Worm (Caenorhabditis elegans) whole organism, L2 larva: Measurements from ENCODE around the gene str-178.

Experiments
- C34F6.9 ChIP-seq: fragments of 150-350 bp; optimal IDR thresholded peaks from 2 replicates; lab custom pipeline; 2014; ENCODE audit warnings: missing biosample characterization, missing genetic modification characterization
- F13H6.1 ChIP-seq: sonication (generic microtip); optimal IDR thresholded peaks from 2 replicates; lab custom pipeline; 2016; ENCODE audit warnings: missing genetic modification characterization, missing compliant biosample characterization
- R02D3.7 ChIP-seq: fragments of 150-350 bp; optimal IDR thresholded peaks from 2 replicates; lab custom pipeline; 2014; ENCODE audit warnings: missing biosample characterization, missing genetic modification characterization
- Y55F3AM.14 ChIP-seq: fragments of 200-800 bp; sonication (Bioruptor generic); optimal IDR thresholded peaks from 2 replicates; lab custom pipeline; 2018; ENCODE audit warnings: mild to moderate bottlenecking, missing genetic modification characterization, missing compliant biosample characterization
- ZK546.5 ChIP-seq: sonication (generic microtip); optimal IDR thresholded peaks from 2 replicates; lab custom pipeline; 2017; ENCODE audit warnings: missing biosample characterization, missing genetic modification characterization
- alr-1 ChIP-seq: fragments of 150-350 bp; optimal IDR thresholded peaks from 2 replicates; lab custom pipeline; 2014; ENCODE audit warnings: missing biosample characterization, missing genetic modification characterization
- aly-2 ChIP-seq: fragments of 150-350 bp; optimal IDR thresholded peaks from 2 replicates; lab custom pipeline; 2014; ENCODE audit warnings: missing biosample characterization, missing genetic modification characterization
- ama-1 ChIP-seq: fragments of 150-350 bp; optimal IDR thresholded peaks from 2 replicates; lab custom pipeline; 2018; ENCODE audit warnings: inconsistent platforms
- blmp-1 ChIP-seq: sonication (generic microtip); optimal IDR thresholded peaks from 2 replicates; lab custom pipeline; 2017; ENCODE audit warnings: missing genetic modification characterization, mild to moderate bottlenecking, missing compliant biosample characterization, antibody characterized with exemption, moderate library complexity; ENCODE audit not compliant: insufficient read depth
- ceh-16 ChIP-seq: fragments of 150-350 bp; optimal IDR thresholded peaks from 2 replicates; lab custom pipeline; 2014; ENCODE audit warnings: missing biosample characterization, missing genetic modification characterization
- egl-27 ChIP-seq: sonication (generic microtip); optimal IDR thresholded peaks from 3 replicates; lab custom pipeline; 2017; ENCODE audit warnings: missing biosample characterization, missing genetic modification reagents, missing genetic modification characterization
- elt-1 ChIP-seq: fragments of 150-350 bp; optimal IDR thresholded peaks from 2 replicates; lab custom pipeline; 2014; ENCODE audit warnings: missing biosample characterization, missing genetic modification characterization
- elt-3 ChIP-seq: sonication (generic microtip); optimal IDR thresholded peaks from 2 replicates; lab custom pipeline; 2017; ENCODE audit warnings: missing biosample characterization, missing genetic modification characterization
- fos-1 ChIP-seq: fragments of 150-350 bp; optimal IDR thresholded peaks from 2 replicates; lab custom pipeline; 2014; ENCODE audit warnings: missing biosample characterization, missing genetic modification characterization
- gmeb-1 ChIP-seq: fragments of 150-350 bp; optimal IDR thresholded peaks from 2 replicates; lab custom pipeline; 2014; ENCODE audit warnings: missing biosample characterization, missing genetic modification characterization
- lin-13 ChIP-seq: fragments of 150-350 bp; optimal IDR thresholded peaks from 2 replicates; lab custom pipeline; 2014; ENCODE audit warnings: missing biosample characterization, missing genetic modification reagents, missing genetic modification characterization
- lin-39 ChIP-seq: fragments of 150-350 bp; optimal IDR thresholded peaks from 2 replicates; lab custom pipeline; 2014; ENCODE audit warnings: missing biosample characterization, missing genetic modification reagents, missing genetic modification characterization
- lsy-2 ChIP-seq, 2 experiments: fragments of 150-350 bp in 1 of 2; sonication (generic microtip) in 1 of 2; optimal IDR thresholded peaks; 2 replicates each; lab custom pipeline; 2014 to 2017; ENCODE audit warnings: missing biosample characterization in 2 of 2, missing genetic modification characterization in 2 of 2
- mab-5 ChIP-seq: fragments of 150-350 bp; optimal IDR thresholded peaks from 2 replicates; lab custom pipeline; 2014; ENCODE audit warnings: missing biosample characterization, missing genetic modification characterization
- mbf-1 ChIP-seq: sonication (generic microtip); optimal IDR thresholded peaks from 2 replicates; lab custom pipeline; 2017; ENCODE audit warnings: missing biosample characterization, missing genetic modification characterization
- nhr-10 ChIP-seq: sonication (generic microtip); optimal IDR thresholded peaks from 2 replicates; lab custom pipeline; 2017; ENCODE audit warnings: missing biosample characterization, missing genetic modification characterization
- nhr-12 ChIP-seq: fragments of 150-350 bp; optimal IDR thresholded peaks from 2 replicates; lab custom pipeline; 2014; ENCODE audit warnings: missing biosample characterization, missing genetic modification characterization
- nhr-21 ChIP-seq: fragments of 150-350 bp; optimal IDR thresholded peaks from 2 replicates; lab custom pipeline; 2014; ENCODE audit warnings: missing biosample characterization, missing genetic modification characterization
- nhr-23 ChIP-seq: fragments of 150-350 bp; optimal IDR thresholded peaks from 2 replicates; lab custom pipeline; 2014; ENCODE audit warnings: missing biosample characterization, missing genetic modification reagents, missing genetic modification characterization
- nhr-237 ChIP-seq: fragments of 150-350 bp; optimal IDR thresholded peaks from 2 replicates; lab custom pipeline; 2014; ENCODE audit warnings: missing biosample characterization, missing genetic modification characterization
- nhr-25 ChIP-seq: fragments of 150-350 bp; sonication (generic microtip); optimal IDR thresholded peaks from 3 replicates; lab custom pipeline; 2014; ENCODE audit warnings: missing biosample characterization, missing genetic modification characterization
- nhr-6 ChIP-seq: fragments of 150-350 bp; optimal IDR thresholded peaks from 2 replicates; lab custom pipeline; 2014; ENCODE audit warnings: missing biosample characterization, missing genetic modification characterization
- peb-1 ChIP-seq: fragments of 150-350 bp; optimal IDR thresholded peaks from 2 replicates; lab custom pipeline; 2014; ENCODE audit warnings: missing biosample characterization, missing genetic modification characterization
- sem-4 ChIP-seq: fragments of 150-350 bp; optimal IDR thresholded peaks from 2 replicates; lab custom pipeline; 2014; ENCODE audit warnings: missing biosample characterization, missing genetic modification reagents, missing genetic modification characterization
- skn-1 ChIP-seq: sonication (generic microtip); optimal IDR thresholded peaks from 2 replicates; lab custom pipeline; 2017; ENCODE audit warnings: missing biosample characterization, missing genetic modification characterization
- sma-3 ChIP-seq: sonication (generic microtip); optimal IDR thresholded peaks from 2 replicates; lab custom pipeline; 2016; ENCODE audit warnings: missing genetic modification reagents, missing genetic modification characterization, missing compliant biosample characterization
- sma-9 ChIP-seq, 2 experiments: fragments of 150-350 bp in 1 of 2; sonication (generic microtip) in 1 of 2; optimal IDR thresholded peaks; 2 replicates each; lab custom pipeline; 2014 to 2016; ENCODE audit warnings: missing genetic modification characterization in 2 of 2, mild to moderate bottlenecking in 1 of 2, missing biosample characterization in 1 of 2, missing compliant biosample characterization in 1 of 2, missing genetic modification reagents in 1 of 2, moderate library complexity in 1 of 2
- snpc-4 ChIP-seq: fragments of 150-350 bp; optimal IDR thresholded peaks from 2 replicates; lab custom pipeline; 2014; ENCODE audit warnings: missing biosample characterization, missing genetic modification characterization
- unc-39 ChIP-seq: fragments of 150-350 bp; optimal IDR thresholded peaks from 2 replicates; lab custom pipeline; 2014; ENCODE audit warnings: missing biosample characterization, missing genetic modification characterization
- unc-55 ChIP-seq: fragments of 150-350 bp; sonication (generic microtip); optimal IDR thresholded peaks from 3 replicates; lab custom pipeline; 2014; ENCODE audit warnings: missing biosample characterization, missing genetic modification reagents, missing genetic modification characterization
- unc-62 ChIP-seq: fragments of 150-350 bp; optimal IDR thresholded peaks from 2 replicates; lab custom pipeline; 2014; ENCODE audit warnings: missing biosample characterization, missing genetic modification reagents, missing genetic modification characterization
- zag-1 ChIP-seq: fragments of 150-350 bp; optimal IDR thresholded peaks from 2 replicates; lab custom pipeline; 2014; ENCODE audit warnings: missing biosample characterization, missing genetic modification characterization
- ztf-4 ChIP-seq: fragments of 150-350 bp; optimal IDR thresholded peaks from 2 replicates; lab custom pipeline; 2014; ENCODE audit warnings: missing biosample characterization, missing genetic modification characterization

The str-178 gene

DNA sequence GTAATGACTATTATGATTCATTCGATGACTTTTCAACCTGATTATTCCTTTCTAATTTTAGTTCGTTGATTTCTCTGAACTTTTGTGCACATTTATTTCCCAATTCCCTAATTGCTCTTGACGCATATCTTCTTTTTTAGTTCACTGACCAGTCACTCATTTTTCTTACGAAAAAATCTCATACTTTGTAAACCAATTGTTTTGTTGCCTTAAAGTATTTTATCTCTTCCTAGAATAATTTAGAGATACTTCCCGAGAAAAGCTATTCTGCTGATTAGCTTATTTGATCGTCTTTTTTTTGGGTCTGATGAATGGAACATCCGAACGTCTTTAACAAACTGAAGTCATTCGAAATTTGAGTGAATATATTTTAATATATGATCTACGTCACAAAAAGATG is 37.1 kb downstream of the str-178 start:
- TF ChIP-seq C34F6.9 (tag; lab: Kevin White, UChicago), result no peak
- no peak for TF ChIP-seq nhr-6 (tag; lab: Kevin White, UChicago)
- no peak for TF ChIP-seq unc-55 (GFP tag; lab: Kevin White, UChicago)
- no peak for TF ChIP-seq egl-27 (tag; lab: Kevin White, UChicago)
- no peak for TF ChIP-seq mab-5
- TF ChIP-seq nhr-25 (tag; lab: Kevin White, UChicago), result no peak
- TF ChIP-seq ama-1 (lab: Kevin White, UChicago), result no peak
- TF ChIP-seq unc-62 (GFP tag; lab: Kevin White, UChicago), result no peak
- no peak for TF ChIP-seq peb-1 (tag; lab: Kevin White, UChicago)
- TF ChIP-seq lsy-2 (tag; optimal IDR thresholded peaks at IDR 0.05; lab: Kevin White, UChicago), result no peak
- no peak for TF ChIP-seq zag-1
- TF ChIP-seq, all 48 proteins: peak for 0

DNA sequence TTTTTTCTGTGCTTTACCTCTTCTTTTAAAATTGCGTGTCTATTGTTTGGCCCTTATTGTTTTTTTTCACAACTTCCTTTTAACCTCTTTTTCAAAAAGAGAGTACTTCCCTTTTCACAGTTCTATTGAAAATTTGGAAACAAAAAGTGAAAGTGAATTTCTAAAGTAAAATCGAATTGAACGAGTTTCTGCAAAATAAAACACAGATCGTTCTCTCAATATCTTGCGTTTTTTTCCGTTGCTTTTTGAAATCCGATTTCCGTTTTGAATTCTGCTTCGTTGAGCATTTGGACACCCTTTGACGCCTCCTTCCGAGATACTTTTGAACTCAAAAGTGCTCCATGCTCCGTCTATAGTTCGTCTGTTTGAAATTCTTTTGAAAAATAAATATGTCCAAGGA is 40.0 kb downstream of the str-178 start:
- TF ChIP-seq nhr-25 (tag; lab: Kevin White, UChicago) (no peak), sma-3 (GFP tag; lab: Kevin White, UChicago) (no peak), blmp-1 (no peak), nhr-12 (no peak), F13H6.1 (tag; lab: Kevin White, UChicago) (no peak), nhr-237 (tag; lab: Kevin White, UChicago) (no peak), zag-1 (no peak), peb-1 (tag; lab: Kevin White, UChicago) (no peak), sma-9 (GFP tag; optimal IDR thresholded peaks at IDR 0.05; lab: Kevin White, UChicago) (no peak), sma-9 (tag; optimal IDR thresholded peaks at IDR 0.05; lab: Kevin White, UChicago) (no peak), elt-3 (tag; lab: Kevin White, UChicago) (no peak), Y55F3AM.14 (GFP tag; lab: Kevin White, UChicago) (no peak), elt-1 (tag; lab: Kevin White, UChicago) (no peak), R02D3.7 (tag; lab: Kevin White, UChicago) (no peak), egl-27 (tag; lab: Kevin White, UChicago) (no peak), unc-55 (GFP tag; lab: Kevin White, UChicago) (no peak)

DNA sequence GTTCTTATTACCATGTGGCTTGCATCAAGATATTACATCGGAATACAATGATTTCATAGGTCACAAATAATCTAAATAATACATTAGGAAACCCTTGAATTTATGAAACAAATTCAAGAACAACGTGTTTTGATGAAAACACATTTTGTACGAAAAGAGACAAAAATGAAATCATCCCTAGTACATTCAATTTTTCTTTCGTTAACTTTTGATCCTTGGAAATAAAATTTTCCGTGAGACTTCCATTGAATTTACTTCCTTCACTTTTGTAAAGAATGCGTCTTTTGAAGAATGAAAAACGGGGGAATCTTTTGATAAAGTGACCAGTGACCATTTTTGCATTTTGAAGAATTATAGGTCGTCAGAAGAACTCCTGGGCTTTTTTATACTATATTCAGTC is 42.6 kb downstream of the str-178 start:
- TF ChIP-seq nhr-6 (tag; lab: Kevin White, UChicago) (no peak), mbf-1 (tag; lab: Kevin White, UChicago) (no peak)

- TF ChIP-seq mbf-1 (tag; lab: Kevin White, UChicago) (no peak), F13H6.1 (tag; lab: Kevin White, UChicago) (no peak), nhr-10 (no peak), lin-13 (GFP tag; lab: Kevin White, UChicago) (no peak), ceh-16 (tag; lab: Kevin White, UChicago) (no peak), sma-9 (GFP tag; optimal IDR thresholded peaks at IDR 0.05; lab: Kevin White, UChicago) (no peak), sma-9 (tag; optimal IDR thresholded peaks at IDR 0.05; lab: Kevin White, UChicago) (no peak), nhr-237 (tag; lab: Kevin White, UChicago) (no peak), ZK546.5 (tag; lab: Kevin White, UChicago) (no peak), sma-3 (GFP tag; lab: Kevin White, UChicago) (no peak), snpc-4 (tag; lab: Kevin White, UChicago) (no peak), unc-39 (no peak), nhr-6 (tag; lab: Kevin White, UChicago) (no peak), C34F6.9 (tag; lab: Kevin White, UChicago) (no peak), aly-2 (tag; lab: Kevin White, UChicago) (no peak)
Measured at ce11 chrV:12670607-12671006, 45.7 kb downstream of the str-178 start, which contains the start of gene srx-116. TSS of gene srx-116 (plus strand) at chrV:12670907.

ce11 chrV:12667926-12668325 is 48.4 kb downstream of the str-178 start, which contains the start of gene W05B10.4:
TSS of gene W05B10.4 (plus strand) at chrV:12668226.
- no peak for TF ChIP-seq fos-1 (tag; lab: Kevin White, UChicago)
- no peak for TF ChIP-seq C34F6.9 (tag; lab: Kevin White, UChicago)
- no peak for TF ChIP-seq sem-4 (tag; lab: Kevin White, UChicago)
- TF ChIP-seq lin-39 (tag; lab: Kevin White, UChicago), result no peak
- no peak for TF ChIP-seq mab-5
- TF ChIP-seq gmeb-1 (tag; lab: Kevin White, UChicago), result no peak
- no peak for TF ChIP-seq aly-2 (tag; lab: Kevin White, UChicago)
- no peak for TF ChIP-seq alr-1 (tag; lab: Kevin White, UChicago)
- TF ChIP-seq nhr-21, result no peak
- TF ChIP-seq ama-1 (lab: Kevin White, UChicago), result no peak
- no peak for TF ChIP-seq elt-1 (tag; lab: Kevin White, UChicago)
- TF ChIP-seq skn-1, result no peak
- TF ChIP-seq ztf-4 (tag; lab: Kevin White, UChicago), result no peak
- TF ChIP-seq F13H6.1 (tag; lab: Kevin White, UChicago), result no peak
- TF ChIP-seq nhr-23, result no peak
